Fruit fly (Drosophila melanogaster): ENCODE measurements around the gene rg.

DNA sequence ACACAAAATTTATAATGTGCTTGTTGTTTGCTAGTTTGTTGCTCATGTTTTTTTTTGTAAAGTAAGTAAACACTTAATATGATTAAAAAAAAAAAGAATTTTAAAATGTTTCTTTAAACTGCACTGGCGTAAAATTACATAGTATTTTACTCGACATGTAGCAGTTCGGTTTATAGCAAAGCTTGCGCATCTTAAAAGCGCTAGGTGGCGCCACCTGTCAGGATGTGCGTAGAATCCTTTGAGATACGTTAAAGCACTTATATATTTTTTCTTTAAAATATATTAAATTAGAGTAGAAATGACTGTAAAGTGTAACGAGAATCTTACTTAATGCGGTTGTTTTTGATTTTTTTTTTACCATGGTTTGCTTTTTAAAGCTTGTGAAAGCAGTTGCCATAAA is 67.3 kb downstream of the rg start:
- TF ChIP-seq dmrt93B (GFP tag; optimal IDR thresholded peaks at IDR 0.05) (no peak), lola (GFP tag; optimal IDR thresholded peaks at IDR 0.05) (no peak), OdsH (GFP tag; optimal IDR thresholded peaks at IDR 0.05) (no peak), h (GFP tag; optimal IDR thresholded peaks at IDR 0.05) (no peak), Hr78 (GFP tag; optimal IDR thresholded peaks at IDR 0.05) (no peak), Hr83 (GFP tag; optimal IDR thresholded peaks at IDR 0.05; ENCODE audit: poor library complexity, severe bottlenecking) (no peak), psq (GFP tag; optimal IDR thresholded peaks at IDR 0.05) (no peak), fru (GFP tag; optimal IDR thresholded peaks at IDR 0.05) (no peak), Myc (optimal IDR thresholded peaks at IDR 0.05) (peak; percentile 33), usp (GFP tag; optimal IDR thresholded peaks at IDR 0.05) (no peak), Abd-B (GFP tag; optimal IDR thresholded peaks at IDR 0.05) (no peak), sage (GFP tag; optimal IDR thresholded peaks at IDR 0.05) (no peak), Dfd (GFP tag; optimal IDR thresholded peaks at IDR 0.05) (no peak), br (GFP tag; optimal IDR thresholded peaks at IDR 0.05) (no peak)

Data from whole organism, wandering third instar larva.